Worm (Caenorhabditis elegans) whole organism, midembryonic: Measurements from ENCODE around the gene nars-2.

Source experiments
- T22C8.4 ChIP-seq: fragments of 200-800 bp; sonication (Bioruptor generic); IDR thresholded peaks from 2 replicates; pipeline ENCODE4 v1.3.6; 2022; ENCODE audit warnings: missing genetic modification characterization, missing compliant biosample characterization
- cog-1 ChIP-seq: sonication (generic microtip); optimal IDR thresholded peaks from 2 replicates; lab custom pipeline; 2016; ENCODE audit warnings: missing genetic modification characterization, missing compliant biosample characterization
- flt-1 ChIP-seq: fragments of 200-800 bp; sonication (Bioruptor generic); IDR thresholded peaks from 2 replicates; pipeline ENCODE4 v1.3.6; 2022; ENCODE audit warnings: missing genetic modification characterization, missing compliant biosample characterization
- klf-2 ChIP-seq: fragments of 200-800 bp; sonication (Bioruptor generic); conservative IDR thresholded peaks from 2 replicates; pipeline ENCODE4 v1.3.6; 2022; ENCODE audit warnings: missing genetic modification reagents, missing genetic modification characterization, missing compliant biosample characterization
- med-1 ChIP-seq: sonication (generic microtip); optimal IDR thresholded peaks from 2 replicates; lab custom pipeline; 2017; ENCODE audit warnings: missing genetic modification characterization, mild to moderate bottlenecking, missing compliant biosample characterization, antibody characterized with exemption, missing genetic modification reagents; ENCODE audit not compliant: insufficient read depth
- ref-1 ChIP-seq: fragments of 200-800 bp; sonication (Bioruptor generic); conservative IDR thresholded peaks from 2 replicates; pipeline ENCODE4 v1.3.6; 2022; ENCODE audit warnings: missing genetic modification reagents, missing genetic modification characterization, missing compliant biosample characterization
- tab-1 ChIP-seq: fragments of 200-800 bp; sonication (Bioruptor generic); IDR thresholded peaks from 2 replicates; pipeline ENCODE4 v1.3.6; 2022; ENCODE audit warnings: missing genetic modification characterization, missing compliant biosample characterization
- ztf-23 ChIP-seq: fragments of 200-800 bp; sonication (Bioruptor generic); IDR thresholded peaks from 2 replicates; pipeline ENCODE4 v1.3.6; 2022; ENCODE audit warnings: missing genetic modification reagents, missing genetic modification characterization, missing compliant biosample characterization
- ztf-29 ChIP-seq: fragments of 200-800 bp; sonication (Bioruptor generic); IDR thresholded peaks from 2 replicates; pipeline ENCODE4 v1.3.6; 2022; ENCODE audit warnings: missing genetic modification reagents, missing genetic modification characterization, missing compliant biosample characterization

The nars-2 gene

DNA sequence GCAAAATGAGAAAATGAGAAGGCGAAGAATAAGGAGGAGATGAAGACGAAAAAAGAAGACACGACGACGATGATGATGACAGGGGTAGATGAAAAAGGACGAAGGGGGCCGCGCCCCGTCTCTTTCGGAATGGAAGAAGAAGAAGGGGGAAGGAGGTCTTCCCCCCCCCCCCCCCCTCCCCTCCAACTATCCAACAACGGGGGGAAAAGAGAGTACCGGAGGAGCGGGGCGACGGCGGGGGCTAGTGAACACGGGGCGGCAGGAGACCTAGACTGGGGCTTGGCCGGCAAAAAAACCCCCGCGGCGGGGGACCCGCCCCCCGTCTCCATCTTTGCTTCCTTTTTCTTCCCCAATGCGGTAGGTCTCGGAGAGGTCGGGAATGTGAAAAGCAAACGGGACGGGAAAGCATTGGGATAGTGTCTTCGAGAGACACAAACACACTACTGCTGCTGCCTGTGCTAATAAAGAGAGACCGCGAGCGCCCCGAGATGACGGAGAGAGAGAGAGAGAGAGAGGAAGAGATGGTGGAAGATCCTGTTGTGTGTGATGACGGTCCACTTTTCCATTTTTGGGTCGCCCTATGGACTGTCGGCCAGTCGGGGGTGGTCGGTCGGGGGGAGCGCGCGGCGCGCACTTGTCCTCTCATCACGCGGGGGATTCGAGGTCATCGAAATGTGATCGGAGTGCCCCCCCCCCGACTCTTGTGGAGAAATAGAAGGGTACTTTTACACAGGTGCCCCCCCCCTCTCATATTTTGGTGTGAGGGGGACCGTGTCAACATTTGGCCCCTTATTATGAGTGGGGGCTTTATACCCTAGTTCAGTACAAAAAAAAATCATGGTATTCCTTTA lies 32.7 kb downstream of the nars-2 start:
- TF ChIP-seq med-1 (GFP tag; lab: Kevin White, UChicago) (peak; percentile 10), T22C8.4 (no peak), flt-1 (GFP tag; lab: Robert Waterston, UW) (peak; percentile 25; the same call in 1 of the 2 replicates), ref-1 (GFP tag; lab: Robert Waterston, UW) (no peak), ztf-23 (GFP tag; lab: Robert Waterston, UW) (peak; percentile 54; the same call in 1 of the 2 replicates)

DNA sequence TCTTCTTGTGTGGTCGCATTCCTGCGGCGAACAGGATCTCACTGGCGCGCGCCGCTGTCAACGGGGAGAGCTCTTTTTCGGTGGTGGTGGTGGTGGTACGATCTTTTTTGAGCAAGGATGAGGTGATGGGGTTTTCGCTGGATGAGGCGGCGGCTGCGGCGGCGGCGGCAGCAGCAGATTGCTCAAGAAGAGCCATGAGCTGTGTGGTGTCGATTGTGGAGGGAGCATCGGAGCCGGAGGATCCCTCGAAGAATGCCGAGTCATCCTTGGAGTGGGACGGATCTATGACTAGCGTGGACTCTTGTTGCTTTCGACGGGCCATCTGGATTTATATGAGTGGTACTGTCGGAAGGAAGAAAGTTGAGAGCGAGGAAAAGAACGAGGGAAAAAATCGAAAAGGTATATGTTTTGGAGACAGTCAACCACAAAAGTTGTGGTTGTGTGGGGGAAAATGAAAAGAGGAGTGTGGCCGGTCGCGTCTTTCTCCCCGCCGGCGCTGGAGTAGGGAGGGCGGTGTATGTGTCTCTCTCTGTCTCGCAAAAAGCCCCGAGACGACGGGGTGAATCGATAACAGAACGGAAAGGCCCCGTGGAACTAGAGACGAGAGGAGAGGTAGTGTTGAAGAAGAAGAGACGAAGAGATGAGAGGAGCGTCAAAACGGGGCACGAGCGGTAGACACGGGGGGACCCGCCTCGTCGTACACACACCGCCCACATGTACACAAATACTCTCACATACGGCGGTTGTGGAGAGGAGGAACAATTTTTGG lies 33.9 kb downstream of the nars-2 start:
- TF ChIP-seq T22C8.4 (peak; percentile 77), ztf-23 (GFP tag; lab: Robert Waterston, UW) (0 out of 2 replicates have a peak, but pooled peaks have one; percentile 7), ztf-29 (GFP tag; lab: Robert Waterston, UW) (no peak), cog-1 (tag; lab: Kevin White, UChicago) (no peak)

DNA sequence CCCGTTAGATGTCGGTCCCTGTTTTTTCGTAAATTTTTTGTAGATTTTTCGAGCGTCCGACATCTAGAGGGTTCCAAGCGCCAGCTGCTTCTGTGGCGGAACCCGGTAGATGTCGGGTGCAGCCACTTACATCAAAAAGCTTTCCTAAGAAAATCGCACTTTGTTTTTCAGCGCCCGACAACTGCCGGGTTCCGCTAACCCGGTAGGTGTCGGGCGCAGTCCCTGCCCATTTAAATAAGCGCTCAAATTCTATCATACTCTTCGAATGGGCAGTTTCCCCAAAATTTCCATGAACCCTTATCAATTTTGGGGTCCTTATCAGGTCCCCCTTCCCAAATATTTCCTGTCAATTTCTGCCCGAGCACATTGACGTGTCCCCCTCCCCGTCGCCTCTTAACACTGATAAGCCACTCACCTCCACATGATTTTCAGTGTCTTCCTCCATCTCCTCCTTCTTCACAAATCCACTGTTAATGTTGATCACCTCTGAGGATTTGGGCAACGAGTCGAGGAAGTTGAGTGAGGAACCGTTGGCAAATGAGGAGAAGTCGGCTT lies 35.1 kb downstream of the nars-2 start:
- TF ChIP-seq ztf-23 (GFP tag; lab: Robert Waterston, UW): no peak
- no peak for TF ChIP-seq tab-1
- no peak for TF ChIP-seq T22C8.4
- TF ChIP-seq ref-1 (GFP tag; lab: Robert Waterston, UW): no peak
- no peak for TF ChIP-seq med-1 (GFP tag; lab: Kevin White, UChicago)
- TF ChIP-seq cog-1 (tag; lab: Kevin White, UChicago): no peak

DNA sequence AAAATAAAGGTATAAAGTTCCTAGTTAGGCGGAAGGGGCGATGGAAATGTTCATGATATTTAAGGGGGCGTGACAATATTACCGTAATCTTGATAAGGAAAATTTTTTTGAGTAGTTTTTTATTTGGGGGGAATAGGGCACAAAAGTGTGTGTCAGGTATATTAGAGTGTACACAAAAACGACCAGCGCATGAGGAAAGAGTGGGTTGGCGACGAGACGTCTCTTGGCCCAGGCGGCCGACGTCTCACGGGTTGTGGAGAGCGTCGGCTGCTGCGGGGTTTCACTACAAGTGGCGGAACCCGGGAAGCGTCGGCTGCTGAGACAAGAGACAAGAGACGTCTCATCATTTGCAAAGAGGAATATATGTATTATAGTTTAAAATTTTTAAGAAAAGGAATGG lies 36.8 kb downstream of the nars-2 start:
- no peak for TF ChIP-seq cog-1 (tag; lab: Kevin White, UChicago)
- TF ChIP-seq ref-1 (GFP tag; lab: Robert Waterston, UW): no peak
- no peak for TF ChIP-seq ztf-29 (GFP tag; lab: Robert Waterston, UW)
- no peak for TF ChIP-seq T22C8.4
- TF ChIP-seq tab-1: no peak
- TF ChIP-seq klf-2 (GFP tag; lab: Robert Waterston, UW): 0 out of 2 replicates have a peak, but pooled peaks have one; percentile 10
- 0 out of 2 replicates have a peak, but pooled peaks have one; percentile 20 for TF ChIP-seq ztf-23 (GFP tag; lab: Robert Waterston, UW)
- peak; percentile 44; the same call in 1 of the 2 replicates for TF ChIP-seq flt-1 (GFP tag; lab: Robert Waterston, UW)
- no peak for TF ChIP-seq med-1 (GFP tag; lab: Kevin White, UChicago)

DNA sequence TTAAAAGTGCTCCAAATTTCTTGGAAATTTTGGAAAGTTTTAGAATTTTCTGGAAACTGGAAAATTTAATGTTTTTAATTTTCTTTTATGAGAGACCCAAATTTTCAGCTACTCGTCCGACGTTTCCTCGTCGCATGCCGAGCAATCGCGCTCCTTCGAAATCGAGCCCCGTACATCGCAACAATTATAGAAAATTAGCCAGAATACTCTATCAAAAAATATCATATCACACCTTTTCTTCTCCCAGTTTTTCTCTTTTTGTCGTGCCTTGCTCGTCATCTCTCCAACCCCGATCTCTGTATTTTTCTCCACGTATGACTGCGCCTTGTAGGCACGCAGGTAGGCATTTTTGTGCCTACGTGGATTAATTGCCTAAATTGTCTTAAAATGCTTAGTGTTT lies 38.2 kb downstream of the nars-2 start:
- TF ChIP-seq ref-1 (GFP tag; lab: Robert Waterston, UW): no peak
- TF ChIP-seq med-1 (GFP tag; lab: Kevin White, UChicago): no peak

DNA sequence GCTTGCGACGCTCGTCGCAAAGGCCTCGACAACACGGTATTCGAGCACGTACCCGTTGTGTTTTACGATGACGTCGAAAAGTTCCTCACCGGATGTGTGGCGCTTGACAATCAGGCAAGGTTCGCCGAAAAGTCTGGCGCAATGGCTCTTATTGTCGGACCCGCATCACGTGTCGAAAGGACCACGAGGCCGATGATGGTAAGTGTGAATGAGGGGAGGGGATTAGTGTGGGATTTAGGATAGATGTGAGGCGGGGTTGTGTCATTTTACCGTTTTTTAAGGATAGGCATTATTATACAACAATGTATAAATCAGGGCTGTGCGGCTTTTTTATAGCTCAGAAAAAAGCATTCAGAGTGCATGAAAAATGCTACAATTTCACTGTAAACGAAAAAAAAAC lies 40.7 kb downstream of the nars-2 start:
- no peak for TF ChIP-seq tab-1
- no peak for TF ChIP-seq med-1 (GFP tag; lab: Kevin White, UChicago)
- TF ChIP-seq ref-1 (GFP tag; lab: Robert Waterston, UW): no peak
- TF ChIP-seq T22C8.4: no peak
- no peak for TF ChIP-seq ztf-23 (GFP tag; lab: Robert Waterston, UW)
- TF ChIP-seq ztf-29 (GFP tag; lab: Robert Waterston, UW): no peak
- no peak for TF ChIP-seq klf-2 (GFP tag; lab: Robert Waterston, UW)
- TF ChIP-seq cog-1 (tag; lab: Kevin White, UChicago): no peak
- no peak for TF ChIP-seq flt-1 (GFP tag; lab: Robert Waterston, UW)

DNA sequence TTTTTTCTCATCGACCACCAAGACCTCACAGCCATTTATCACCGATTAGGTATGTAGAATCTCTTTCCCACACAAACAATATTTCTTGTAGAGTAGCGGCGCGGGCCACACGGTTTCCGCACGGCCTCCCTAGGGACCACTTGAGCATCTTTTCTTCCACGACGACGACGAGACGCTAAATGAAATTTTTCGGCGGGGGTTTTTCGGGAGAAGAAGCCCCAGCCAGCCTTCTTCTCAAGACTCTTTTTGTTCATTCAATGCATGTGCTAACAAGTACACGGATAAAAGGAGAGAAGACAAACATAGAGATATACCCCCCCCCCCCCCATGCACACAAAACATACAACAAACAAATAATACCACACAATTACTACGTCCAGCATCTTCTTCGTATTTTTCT lies 41.5 kb downstream of the nars-2 start:
- TF ChIP-seq tab-1: no peak
- TF ChIP-seq med-1 (GFP tag; lab: Kevin White, UChicago): no peak
- no peak for TF ChIP-seq cog-1 (tag; lab: Kevin White, UChicago)
- no peak for TF ChIP-seq ztf-23 (GFP tag; lab: Robert Waterston, UW)
- no peak for TF ChIP-seq ref-1 (GFP tag; lab: Robert Waterston, UW)
- no peak for TF ChIP-seq flt-1 (GFP tag; lab: Robert Waterston, UW)

DNA sequence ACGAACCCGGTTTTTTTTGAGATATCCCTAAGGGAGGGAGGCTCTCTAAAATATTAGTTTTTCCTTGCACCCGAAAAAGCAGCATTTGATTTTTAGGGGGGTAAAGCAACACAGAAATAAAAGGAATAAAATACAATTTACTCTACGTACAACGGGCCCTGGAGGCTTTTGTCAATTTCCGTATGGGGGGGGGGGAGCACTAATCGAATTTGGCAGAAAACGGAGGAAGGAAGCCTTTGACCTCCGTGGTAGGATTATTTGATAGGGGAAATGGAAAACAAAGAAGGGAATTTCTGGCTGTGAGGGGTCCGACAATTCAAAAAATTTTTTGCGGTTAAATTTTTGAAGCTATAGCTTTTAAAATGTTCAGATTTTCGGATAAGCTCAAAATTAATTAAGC lies 42.6 kb downstream of the nars-2 start:
- no peak for TF ChIP-seq T22C8.4
- no peak for TF ChIP-seq ztf-29 (GFP tag; lab: Robert Waterston, UW)
- TF ChIP-seq med-1 (GFP tag; lab: Kevin White, UChicago): no peak
- no peak for TF ChIP-seq flt-1 (GFP tag; lab: Robert Waterston, UW)
- TF ChIP-seq tab-1: no peak
- no peak for TF ChIP-seq klf-2 (GFP tag; lab: Robert Waterston, UW)
- TF ChIP-seq cog-1 (tag; lab: Kevin White, UChicago): no peak
- TF ChIP-seq ref-1 (GFP tag; lab: Robert Waterston, UW): no peak
- no peak for TF ChIP-seq ztf-23 (GFP tag; lab: Robert Waterston, UW)

DNA sequence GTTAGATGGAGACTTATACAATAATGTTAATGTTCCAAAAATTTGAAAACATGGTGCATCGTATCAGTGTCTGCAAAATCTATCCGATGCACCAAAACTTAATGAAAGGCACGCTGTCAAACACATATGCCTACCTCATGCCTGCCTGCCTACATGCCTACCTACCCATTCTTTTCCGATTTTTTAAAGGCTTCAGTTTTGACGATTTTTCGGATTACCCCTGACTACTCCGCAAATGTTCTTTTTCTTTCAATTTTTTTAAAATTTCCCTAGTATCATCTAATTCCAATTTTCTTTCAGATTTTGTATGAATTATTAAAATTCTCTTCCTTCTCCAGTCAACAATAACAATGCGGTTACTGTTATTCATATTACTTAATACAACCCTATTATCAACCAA lies 44.0 kb downstream of the nars-2 start, which contains the start of gene plr-1:
TSS of gene plr-1 (plus strand) at position 301 of the 400 bp plus-strand sequence.
- TF ChIP-seq ztf-23 (GFP tag; lab: Robert Waterston, UW): no peak
- no peak for TF ChIP-seq ztf-29 (GFP tag; lab: Robert Waterston, UW)
- TF ChIP-seq ref-1 (GFP tag; lab: Robert Waterston, UW): no peak
